Worm (Caenorhabditis elegans) whole organism, L2 larva: Measurements from ENCODE around the gene F57A8.7.

Experiments
- R02D3.7 ChIP-seq: fragments of 150-350 bp; optimal IDR thresholded peaks from 2 replicates; lab custom pipeline; 2014; ENCODE audit warnings: missing biosample characterization, missing genetic modification characterization
- ceh-16 ChIP-seq: fragments of 150-350 bp; optimal IDR thresholded peaks from 2 replicates; lab custom pipeline; 2014; ENCODE audit warnings: missing biosample characterization, missing genetic modification characterization
- ceh-82 ChIP-seq: fragments of 150-350 bp; optimal IDR thresholded peaks from 2 replicates; lab custom pipeline; 2014; ENCODE audit warnings: missing biosample characterization, missing genetic modification characterization
- egl-27 ChIP-seq: sonication (generic microtip); optimal IDR thresholded peaks from 3 replicates; lab custom pipeline; 2017; ENCODE audit warnings: missing biosample characterization, missing genetic modification reagents, missing genetic modification characterization
- lsy-2 ChIP-seq, 2 experiments: fragments of 150-350 bp in 1 of 2; sonication (generic microtip) in 1 of 2; optimal IDR thresholded peaks; 2 replicates each; lab custom pipeline; 2014 to 2017; ENCODE audit warnings: missing biosample characterization in 2 of 2, missing genetic modification characterization in 2 of 2
- nhr-10 ChIP-seq: sonication (generic microtip); optimal IDR thresholded peaks from 2 replicates; lab custom pipeline; 2017; ENCODE audit warnings: missing biosample characterization, missing genetic modification characterization
- nhr-11 ChIP-seq: fragments of 150-350 bp; optimal IDR thresholded peaks from 2 replicates; lab custom pipeline; 2014; ENCODE audit warnings: missing biosample characterization, missing genetic modification characterization
- nhr-12 ChIP-seq: fragments of 150-350 bp; optimal IDR thresholded peaks from 2 replicates; lab custom pipeline; 2014; ENCODE audit warnings: missing biosample characterization, missing genetic modification characterization
- nhr-237 ChIP-seq: fragments of 150-350 bp; optimal IDR thresholded peaks from 2 replicates; lab custom pipeline; 2014; ENCODE audit warnings: missing biosample characterization, missing genetic modification characterization
- nhr-25 ChIP-seq: fragments of 150-350 bp; sonication (generic microtip); optimal IDR thresholded peaks from 3 replicates; lab custom pipeline; 2014; ENCODE audit warnings: missing biosample characterization, missing genetic modification characterization
- skn-1 ChIP-seq: sonication (generic microtip); optimal IDR thresholded peaks from 2 replicates; lab custom pipeline; 2017; ENCODE audit warnings: missing biosample characterization, missing genetic modification characterization

ce11 chrV:10072721-10073120 lies 2.8 kb upstream of the F57A8.7 start:
- no peak for TF ChIP-seq ceh-16 (tag; lab: Kevin White, UChicago)
- no peak for TF ChIP-seq nhr-11 (tag; lab: Kevin White, UChicago)
- no peak for TF ChIP-seq nhr-12
- no peak for TF ChIP-seq R02D3.7 (tag; lab: Kevin White, UChicago)
- no peak for TF ChIP-seq egl-27 (tag; lab: Kevin White, UChicago)
- TF ChIP-seq nhr-10 (tag; lab: Kevin White, UChicago) = no peak
- no peak for TF ChIP-seq skn-1 (tag; lab: Kevin White, UChicago)
- no peak for TF ChIP-seq ceh-82 (tag; lab: Kevin White, UChicago)
- TF ChIP-seq lsy-2 (tag; optimal IDR thresholded peaks at IDR 0.05; lab: Kevin White, UChicago) = no peak
- TF ChIP-seq nhr-237 (tag; lab: Kevin White, UChicago) = no peak
- no peak for TF ChIP-seq nhr-25 (tag; lab: Kevin White, UChicago)
